Fruit fly (Drosophila melanogaster): ENCODE measurements around the gene CG14095.

dm6 chr3L:19503770-19504169 lies 39.2 kb upstream of the CG14095 start, which contains the start of gene CG9452:
- TF ChIP-seq CG8159 (tag; optimal IDR thresholded peaks at IDR 0.05), result no peak
- TF ChIP-seq EcR (GFP tag; optimal IDR thresholded peaks at IDR 0.05), result no peak
